Fruit fly (Drosophila melanogaster): ENCODE data around the gene CG5274.
A peak's percentile ranks its signal among the peaks of the same experiment; 100 is the strongest.

CG5274 gene

dm6 chr3L:20447337-20447736, 19.9 kb upstream of the CG5274 start (continued):
- TF ChIP-seq Ptx1 (GFP tag; IDR thresholded peaks at IDR 0.05) (0 out of 2 replicates have a peak, but pooled peaks have one; percentile 23), CG10321 (GFP tag; IDR thresholded peaks at IDR 0.05) (no peak), zf30C (GFP tag; optimal IDR thresholded peaks at IDR 0.05) (no peak), knrl (GFP tag; IDR thresholded peaks at IDR 0.05; ENCODE audit: partially characterized antibody) (no peak), C15 (GFP tag; IDR thresholded peaks at IDR 0.05) (no peak), CG6175 (GFP tag; IDR thresholded peaks at IDR 0.05) (no peak), dm (GFP tag; optimal IDR thresholded peaks at IDR 0.05) (no peak), Ssrp (tag; optimal IDR thresholded peaks at IDR 0.05) (no peak), Dad (GFP tag; optimal IDR thresholded peaks at IDR 0.05) (no peak), CG6272 (GFP tag; IDR thresholded peaks at IDR 0.05) (no peak), slou (GFP tag; optimal IDR thresholded peaks at IDR 0.05) (no peak), CG34376 (GFP tag; optimal IDR thresholded peaks at IDR 0.05) (no peak), gro (GFP tag; optimal IDR thresholded peaks at IDR 0.05) (no peak), CG11695 (GFP tag; IDR thresholded peaks at IDR 0.05) (no peak), sc (optimal IDR thresholded peaks at IDR 0.05) (no peak), sc (GFP tag; optimal IDR thresholded peaks at IDR 0.05) (no peak), Pdp1 (GFP tag; optimal IDR thresholded peaks at IDR 0.05) (no peak), CG17612 (GFP tag; IDR thresholded peaks at IDR 0.05) (no peak), CG12104 (GFP tag; optimal IDR thresholded peaks at IDR 0.05) (no peak), GATAe (GFP tag; conservative IDR thresholded peaks at IDR 0.05) (no peak), CG16813 (GFP tag; IDR thresholded peaks at IDR 0.05; ENCODE audit: partially characterized antibody) (0 out of 3 replicates have a peak, but pooled peaks have one; percentile 21), CG13894 (tag; optimal IDR thresholded peaks at IDR 0.05) (no peak), CG17912 (GFP tag; optimal IDR thresholded peaks at IDR 0.05) (no peak), Hmx (GFP tag; optimal IDR thresholded peaks at IDR 0.05) (no peak), fd64A (GFP tag; optimal IDR thresholded peaks at IDR 0.05) (no peak), hth (optimal IDR thresholded peaks at IDR 0.05) (no peak), nerfin-1 (tag; optimal IDR thresholded peaks at IDR 0.05) (no peak), cas (GFP tag; IDR thresholded peaks at IDR 0.05) (no peak), Usf (GFP tag; optimal IDR thresholded peaks at IDR 0.05) (no peak), CG7963 (GFP tag; IDR thresholded peaks at IDR 0.05; ENCODE audit: partially characterized antibody) (no peak), Hsf (GFP tag; optimal IDR thresholded peaks at IDR 0.05) (peak; percentile 9), CG1792 (GFP tag; optimal IDR thresholded peaks at IDR 0.05) (no peak), cwo (GFP tag; optimal IDR thresholded peaks at IDR 0.05) (no peak), ttk (GFP tag; IDR thresholded peaks at IDR 0.05) (no peak), CG18764 (GFP tag; optimal IDR thresholded peaks at IDR 0.05) (no peak), E2f2 (GFP tag; IDR thresholded peaks at IDR 0.05) (no peak), hbn (GFP tag; IDR thresholded peaks at IDR 0.05; ENCODE audit: partially characterized antibody) (no peak), CG18011 (GFP tag; optimal IDR thresholded peaks at IDR 0.05) (no peak), CG17361 (GFP tag; IDR thresholded peaks at IDR 0.05) (0 out of 3 replicates have a peak, but pooled peaks have one; percentile 24), Hr39 (optimal IDR thresholded peaks at IDR 0.05) (no peak), B-H1 (GFP tag; IDR thresholded peaks at IDR 0.05) (no peak), hkb (optimal IDR thresholded peaks at IDR 0.05) (no peak), hkb (GFP tag; IDR thresholded peaks at IDR 0.05) (no peak), crol (GFP tag; IDR thresholded peaks at IDR 0.05) (no peak), bowl (GFP tag; IDR thresholded peaks at IDR 0.05) (no peak), run (tag; optimal IDR thresholded peaks at IDR 0.05) (no peak), CG1024 (GFP tag; IDR thresholded peaks at IDR 0.05) (no peak), tup (GFP tag; optimal IDR thresholded peaks at IDR 0.05) (no peak), stwl (tag; optimal IDR thresholded peaks at IDR 0.05) (no peak), corto (GFP tag; optimal IDR thresholded peaks at IDR 0.05) (no peak), disco-r (GFP tag; optimal IDR thresholded peaks at IDR 0.05) (no peak), CkIIα-i1 (GFP tag; IDR thresholded peaks at IDR 0.05) (no peak), CG1602 (GFP tag; optimal IDR thresholded peaks at IDR 0.05) (no peak), CG8924 (tag; optimal IDR thresholded peaks at IDR 0.05) (no peak)

All from whole organism, embryonic.